Fruit fly (Drosophila melanogaster) whole organism, wandering third instar larva: ENCODE results near the gene kra.

Source experiments
- Abd-B ChIP-seq: fragments of >200 bp; optimal IDR thresholded peaks from 2 replicates; lab custom pipeline; 2017; ENCODE audit warnings: missing biosample characterization, missing genetic modification characterization
- CG32264 ChIP-seq: fragments of 200-800 bp; sonication (Bioruptor generic); optimal IDR thresholded peaks from 2 replicates; lab custom pipeline; 2016; ENCODE audit warnings: missing biosample characterization, missing genetic modification characterization
- CG9705 ChIP-seq: fragments of 200-800 bp; sonication (Bioruptor generic); optimal IDR thresholded peaks from 2 replicates; lab custom pipeline; 2018; ENCODE audit warnings: missing biosample characterization, mild to moderate bottlenecking, missing genetic modification characterization
- CrebA ChIP-seq: fragments of 200-800 bp; sonication (Bioruptor generic); optimal IDR thresholded peaks from 2 replicates; lab custom pipeline; 2016; ENCODE audit warnings: missing biosample characterization, mild to moderate bottlenecking, missing genetic modification characterization, borderline replicate concordance
- Dfd ChIP-seq: fragments of >200 bp; optimal IDR thresholded peaks from 2 replicates; lab custom pipeline; 2017; ENCODE audit warnings: missing biosample characterization, missing genetic modification characterization
- Dif ChIP-seq: fragments of 200-275, 200-300 bp; sonication (Bioruptor generic); optimal IDR thresholded peaks from 2 replicates; lab custom pipeline; 2018; ENCODE audit warnings: missing biosample characterization, missing genetic modification characterization; ENCODE audit not compliant: partially characterized antibody
- GATAd ChIP-seq: sonication (Bioruptor generic); optimal IDR thresholded peaks from 2 replicates; lab custom pipeline; 2016; ENCODE audit warnings: missing biosample characterization, missing genetic modification characterization
- HLH106 ChIP-seq: fragments of 200-800 bp; optimal IDR thresholded peaks from 3 replicates; lab custom pipeline; 2019; ENCODE audit warnings: missing biosample characterization, mild to moderate bottlenecking, missing genetic modification characterization, moderate library complexity
- Hnf4 ChIP-seq: fragments of 200-800 bp; sonication (Bioruptor generic); optimal IDR thresholded peaks from 2 replicates; lab custom pipeline; 2016; ENCODE audit warnings: missing biosample characterization, mild to moderate bottlenecking, missing genetic modification characterization
- Hr78 ChIP-seq: fragments of >200 bp; optimal IDR thresholded peaks from 2 replicates; lab custom pipeline; 2017; ENCODE audit warnings: missing biosample characterization, missing genetic modification characterization
- Hr83 ChIP-seq: fragments of 200-300 bp; sonication (Bioruptor generic); optimal IDR thresholded peaks from 2 replicates; lab custom pipeline; 2016; ENCODE audit warnings: missing biosample characterization, mild to moderate bottlenecking, missing genetic modification characterization, moderate library complexity; ENCODE audit not compliant: poor library complexity, severe bottlenecking
- Jra ChIP-seq: sonication (Bioruptor generic); optimal IDR thresholded peaks from 2 replicates; lab custom pipeline; 2016; ENCODE audit warnings: missing biosample characterization, missing genetic modification characterization
- Mio ChIP-seq: sonication (Bioruptor generic); optimal IDR thresholded peaks from 2 replicates; lab custom pipeline; 2016; ENCODE audit warnings: missing biosample characterization, missing genetic modification characterization
- Myc ChIP-seq: fragments of >200 bp; optimal IDR thresholded peaks from 2 replicates; lab custom pipeline; 2017
- N ChIP-seq: fragments of >200 bp; optimal IDR thresholded peaks from 2 replicates; lab custom pipeline; 2018; ENCODE audit warnings: missing biosample characterization, missing external identifiers, missing genetic modification characterization
- OdsH ChIP-seq: fragments of 200-800 bp; sonication (Bioruptor generic); optimal IDR thresholded peaks from 2 replicates; lab custom pipeline; 2016; ENCODE audit warnings: missing biosample characterization, mild to moderate bottlenecking, missing genetic modification characterization
- Rel ChIP-seq, 2 experiments: fragments of 200-800 bp; sonication (Bioruptor generic) in 1 of 2; optimal IDR thresholded peaks; 2 replicates in 1 of 2; 3 replicates in 1 of 2; lab custom pipeline; 2016 to 2019; ENCODE audit warnings: mild to moderate bottlenecking in 2 of 2, missing biosample characterization in 2 of 2, missing genetic modification characterization in 2 of 2, moderate library complexity in 1 of 2
- Sp1 ChIP-seq: fragments of 200-800 bp; sonication (Bioruptor generic); optimal IDR thresholded peaks from 3 replicates; lab custom pipeline; 2019; ENCODE audit warnings: missing biosample characterization, mild to moderate bottlenecking, missing genetic modification characterization, moderate library complexity
- Vsx2 ChIP-seq: fragments of 200-300, 225-300 bp; sonication (Bioruptor generic); optimal IDR thresholded peaks from 2 replicates; lab custom pipeline; 2018; ENCODE audit warnings: missing biosample characterization, missing genetic modification characterization; ENCODE audit not compliant: partially characterized antibody
- br ChIP-seq: fragments of 200-800 bp; sonication (Bioruptor generic); optimal IDR thresholded peaks from 2 replicates; lab custom pipeline; 2016; ENCODE audit warnings: missing biosample characterization, missing genetic modification characterization
- brk ChIP-seq: fragments of 200-800 bp; sonication (Bioruptor generic); optimal IDR thresholded peaks from 2 replicates; lab custom pipeline; 2016; ENCODE audit warnings: missing biosample characterization, mild to moderate bottlenecking, missing genetic modification characterization
- dl ChIP-seq, 2 experiments: fragments of 175-275, 200-275 bp in 1 of 2; fragments of 200-275 bp in 1 of 2; sonication (Bioruptor generic); optimal IDR thresholded peaks; lab custom pipeline; 2018; ENCODE audit warnings: mild to moderate bottlenecking in 2 of 2, missing biosample characterization in 2 of 2, missing genetic modification characterization in 2 of 2, moderate library complexity in 2 of 2; ENCODE audit not compliant: partially characterized antibody in 2 of 2, insufficient read depth in 1 of 2
- dmrt93B ChIP-seq: fragments of 200-800 bp; sonication (Bioruptor generic); optimal IDR thresholded peaks from 2 replicates; lab custom pipeline; 2018; ENCODE audit warnings: missing biosample characterization, mild to moderate bottlenecking, missing genetic modification characterization
- dsf ChIP-seq: sonication (Bioruptor generic); optimal IDR thresholded peaks from 2 replicates; lab custom pipeline; 2016; ENCODE audit warnings: missing biosample characterization, missing genetic modification characterization, borderline replicate concordance
- ey ChIP-seq: fragments of 200-800 bp; sonication (Bioruptor generic); optimal IDR thresholded peaks from 2 replicates; lab custom pipeline; 2016; ENCODE audit warnings: missing biosample characterization, missing genetic modification characterization
- foxo ChIP-seq, 2 experiments: fragments of 200-800 bp; sonication (Bioruptor generic); optimal IDR thresholded peaks; 2 replicates in 1 of 2; 3 replicates in 1 of 2; lab custom pipeline; 2016 to 2017; ENCODE audit warnings: missing biosample characterization in 2 of 2, missing genetic modification characterization in 2 of 2
- fru ChIP-seq: fragments of 200-800 bp; sonication (Bioruptor generic); optimal IDR thresholded peaks from 3 replicates; lab custom pipeline; 2016; ENCODE audit warnings: missing biosample characterization, mild to moderate bottlenecking, missing genetic modification characterization
- h ChIP-seq: fragments of 200-800 bp; sonication (Bioruptor generic); optimal IDR thresholded peaks from 3 replicates; lab custom pipeline; 2016; ENCODE audit warnings: missing biosample characterization, mild to moderate bottlenecking, missing genetic modification characterization
- jim ChIP-seq: fragments of 175-275, 200-325 bp; sonication (Bioruptor generic); optimal IDR thresholded peaks from 2 replicates; lab custom pipeline; 2016; ENCODE audit warnings: missing biosample characterization, mild to moderate bottlenecking, missing genetic modification characterization
- lola ChIP-seq: fragments of >200 bp; optimal IDR thresholded peaks from 2 replicates; lab custom pipeline; 2017; ENCODE audit warnings: missing biosample characterization, missing genetic modification characterization
- pan ChIP-seq: fragments of >200 bp; optimal IDR thresholded peaks from 2 replicates; lab custom pipeline; 2017
- psq ChIP-seq: fragments of 200-800 bp; sonication (Bioruptor generic); optimal IDR thresholded peaks from 3 replicates; lab custom pipeline; 2017; ENCODE audit warnings: missing biosample characterization, mild to moderate bottlenecking, missing genetic modification characterization, moderate library complexity
- rgr ChIP-seq: fragments of 200-800 bp; sonication (Bioruptor generic); optimal IDR thresholded peaks from 3 replicates; lab custom pipeline; 2016; ENCODE audit warnings: missing biosample characterization, mild to moderate bottlenecking, missing genetic modification characterization
- sage ChIP-seq: fragments of 200-800 bp; sonication (Bioruptor generic); optimal IDR thresholded peaks from 2 replicates; lab custom pipeline; 2016; ENCODE audit warnings: missing biosample characterization, mild to moderate bottlenecking, missing genetic modification characterization
- sv ChIP-seq: fragments of 200-800 bp; sonication (Bioruptor generic); optimal IDR thresholded peaks from 3 replicates; lab custom pipeline; 2016; ENCODE audit warnings: missing biosample characterization, missing genetic modification characterization
- tai ChIP-seq: sonication (Bioruptor generic); optimal IDR thresholded peaks from 2 replicates; lab custom pipeline; 2016; ENCODE audit warnings: missing biosample characterization, missing genetic modification characterization
- usp ChIP-seq: fragments of >200 bp; optimal IDR thresholded peaks from 2 replicates; lab custom pipeline; 2017; ENCODE audit warnings: missing biosample characterization, missing genetic modification characterization
- woc ChIP-seq: sonication (Bioruptor generic); optimal IDR thresholded peaks from 2 replicates; lab custom pipeline; 2016; ENCODE audit warnings: missing biosample characterization, mild to moderate bottlenecking, missing genetic modification characterization

Gene kra

dm6 chr3R:5601044-5601523 is at the start of gene kra, which contains the start of gene SecS:
kra (minus strand) TSS chr3R:5601136.
SecS (plus strand) TSS chr3R:5601433.
- TF ChIP-seq usp (GFP tag; lab: Kevin White, UChicago) (no peak), dsf (GFP tag; lab: Kevin White, UChicago) (peak; percentile 58), tai (GFP tag; lab: Kevin White, UChicago) (no peak), fru (GFP tag; lab: Kevin White, UChicago) (peak; percentile 69), lola (GFP tag; lab: Kevin White, UChicago) (no peak), brk (GFP tag; lab: Kevin White, UChicago) (no peak), CG32264 (GFP tag; lab: Kevin White, UChicago) (no peak), foxo (GFP tag; optimal IDR thresholded peaks at IDR 0.05; lab: Kevin White, UChicago) (peak in 1 of 2 experiments; percentile 77), Hr78 (no peak), jim (GFP tag; lab: Kevin White, UChicago) (no peak), rgr (peak; percentile 69), Abd-B (GFP tag; lab: Kevin White, UChicago) (no peak), sv (GFP tag; lab: Kevin White, UChicago) (peak; percentile 50), woc (GFP tag; lab: Kevin White, UChicago) (peak; percentile 46), Myc (lab: Kevin White, UChicago) (no peak), h (GFP tag; lab: Kevin White, UChicago) (peak; percentile 60), Dfd (GFP tag; lab: Kevin White, UChicago) (no peak), Sp1 (peak; percentile 64), Dif (GFP tag; lab: Kevin White, UChicago) (peak; percentile 33), dl (GFP tag; optimal IDR thresholded peaks at IDR 0.05; lab: Kevin White, UChicago; ENCODE audit: insufficient read depth in 1 of 2, partially characterized antibody in 2 of 2) (no peak), pan (lab: Kevin White, UChicago) (no peak), CG9705 (peak; percentile 40), CrebA (GFP tag; lab: Kevin White, UChicago) (no peak), dmrt93B (GFP tag; lab: Kevin White, UChicago) (no peak), HLH106 (tag; lab: Kevin White, UChicago) (peak; percentile 64), psq (GFP tag; lab: Kevin White, UChicago) (no peak), Vsx2 (GFP tag; lab: Kevin White, UChicago) (no peak), br (GFP tag; lab: Kevin White, UChicago) (peak; percentile 72), sage (GFP tag; lab: Kevin White, UChicago) (no peak), Rel (GFP tag; optimal IDR thresholded peaks at IDR 0.05; lab: Kevin White, UChicago) (peak; percentile 42), Rel (tag; optimal IDR thresholded peaks at IDR 0.05; lab: Kevin White, UChicago) (peak; percentile 17), Mio (no peak), Hr83 (GFP tag; lab: Kevin White, UChicago) (peak; percentile 68), Hnf4 (GFP tag; lab: Kevin White, UChicago) (peak; percentile 71), GATAd (no peak), ey (peak; percentile 63), OdsH (GFP tag; lab: Kevin White, UChicago) (peak; percentile 56), N (GFP tag; lab: Kevin White, UChicago) (no peak), Jra (no peak)

DNA sequence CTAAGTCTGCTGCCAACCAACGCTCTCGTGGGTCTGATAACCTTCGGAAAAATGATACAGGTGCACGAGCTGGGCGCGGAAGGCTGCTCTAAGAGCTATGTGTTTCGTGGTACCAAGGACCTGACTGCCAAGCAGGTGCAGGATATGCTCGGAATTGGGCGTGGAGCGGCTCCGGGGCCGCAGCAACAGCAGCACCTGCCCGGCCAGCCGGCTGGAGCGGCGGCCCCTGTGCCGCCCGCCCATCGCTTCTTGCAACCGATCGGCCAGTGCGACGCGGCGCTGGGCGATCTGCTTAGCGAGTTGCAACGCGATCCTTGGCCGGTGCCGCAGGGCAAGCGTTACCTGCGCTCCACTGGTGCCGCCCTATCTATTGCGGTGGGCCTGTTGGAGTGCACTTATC is 49.0 kb upstream of the kra start:
- TF ChIP-seq N (GFP tag; lab: Kevin White, UChicago) (no peak), HLH106 (tag; lab: Kevin White, UChicago) (no peak), Hr83 (GFP tag; lab: Kevin White, UChicago) (no peak), Dfd (GFP tag; lab: Kevin White, UChicago) (peak; percentile 66)
- TF ChIP-seq, all 38 proteins: peak for 1
